Worm (Caenorhabditis elegans) whole organism, L4 larva: ENCODE results near the gene rpap-3.

Experiments
- hif-1 ChIP-seq, 2 experiments: sonication (generic microtip); optimal IDR thresholded peaks; 2 replicates each; lab custom pipeline; 2016 to 2017; ENCODE audit warnings: missing compliant biosample characterization in 2 of 2, missing genetic modification characterization in 2 of 2, missing genetic modification reagents in 2 of 2, missing genotype in 2 of 2, mild to moderate bottlenecking in 1 of 2
- lin-39 ChIP-seq: fragments of 150-350 bp; optimal IDR thresholded peaks from 2 replicates; lab custom pipeline; 2014; ENCODE audit warnings: missing biosample characterization, missing genetic modification reagents, missing genetic modification characterization
- nhr-237 ChIP-seq: sonication (generic microtip); optimal IDR thresholded peaks from 2 replicates; lab custom pipeline; 2017; ENCODE audit warnings: missing biosample characterization, missing genetic modification characterization
- nhr-6 ChIP-seq: fragments of 150-350 bp; optimal IDR thresholded peaks from 2 replicates; lab custom pipeline; 2014; ENCODE audit warnings: missing biosample characterization, missing genetic modification characterization
- unc-130 ChIP-seq: sonication (generic microtip); optimal IDR thresholded peaks from 2 replicates; lab custom pipeline; 2016; ENCODE audit warnings: missing genetic modification reagents, missing genetic modification characterization, missing compliant biosample characterization
- zfp-3 ChIP-seq: fragments of 200-800 bp; sonication (Bioruptor generic); conservative IDR thresholded peaks from 2 replicates; pipeline ENCODE4 v1.3.6; 2022; ENCODE audit warnings: missing genetic modification reagents, missing genetic modification characterization, missing compliant biosample characterization

ce11 chrIV:7763748-7764147 is 15.0 kb downstream of the rpap-3 start, which contains the start of the genes C46A5.6 and C46A5.1:
- TF ChIP-seq zfp-3 (no peak), unc-130 (GFP tag; lab: Kevin White, UChicago) (no peak), lin-39 (tag; lab: Kevin White, UChicago) (no peak), nhr-237 (tag; lab: Kevin White, UChicago) (no peak), nhr-6 (tag; lab: Kevin White, UChicago) (no peak), hif-1 (tag; optimal IDR thresholded peaks at IDR 0.05; lab: Kevin White, UChicago) (no peak)
